Worm (Caenorhabditis elegans): ENCODE data around the gene ddx-46.

ce11 chrIV:1266724-1267123 lies 42.7 kb downstream of the ddx-46 start, which contains the start of gene clec-170:
- TF ChIP-seq unc-62 (GFP tag; optimal IDR thresholded peaks at IDR 0.05): no peak
- TF ChIP-seq unc-39 (tag; optimal IDR thresholded peaks at IDR 0.05): no peak
- TF ChIP-seq nhr-76 (tag; optimal IDR thresholded peaks at IDR 0.05): no peak
- no peak for TF ChIP-seq sea-2 (GFP tag; optimal IDR thresholded peaks at IDR 0.05)
- TF ChIP-seq aly-2 (tag; optimal IDR thresholded peaks at IDR 0.05): no peak
- no peak for TF ChIP-seq tbx-2 (tag; optimal IDR thresholded peaks at IDR 0.05)
- TF ChIP-seq ceh-16 (tag; optimal IDR thresholded peaks at IDR 0.05): no peak

Data from whole organism, L3 larva.